Fruit fly (Drosophila melanogaster) whole organism, embryonic: ENCODE data around the gene CG33721.

Experiments
- BEAF-32 ChIP-seq: fragments of 200-800 bp; sonication (Bioruptor generic); optimal IDR thresholded peaks from 3 replicates; lab custom pipeline; 2017; ENCODE audit warnings: missing biosample characterization, missing genetic modification characterization, mild to moderate bottlenecking, moderate library complexity, missing genetic modification reagents
- Blimp-1 ChIP-seq: fragments of 200-800 bp; sonication (Bioruptor generic); optimal IDR thresholded peaks from 3 replicates; lab custom pipeline; 2018; ENCODE audit warnings: missing biosample characterization, missing genetic modification characterization, mild to moderate bottlenecking, moderate library complexity, missing genetic modification reagents
- CG11456 ChIP-seq: fragments of 200-800 bp; sonication (Bioruptor generic); IDR thresholded peaks from 3 replicates; pipeline ENCODE4 v1.3.6; 2022; ENCODE audit warnings: missing biosample characterization, missing genetic modification characterization
- CG11560 ChIP-seq: fragments of 200-800 bp; sonication (Bioruptor generic); IDR thresholded peaks from 3 replicates; pipeline ENCODE4 v1.3.6; 2022; ENCODE audit warnings: missing biosample characterization, missing genetic modification characterization
- CG12219 ChIP-seq: fragments of 200-800 bp; sonication (Bioruptor generic); optimal IDR thresholded peaks from 3 replicates; lab custom pipeline; 2018; ENCODE audit warnings: missing biosample characterization, mild to moderate bottlenecking, missing genetic modification characterization
- CG12744 ChIP-seq: fragments of 200-800 bp; sonication (Bioruptor generic); optimal IDR thresholded peaks from 2 replicates; lab custom pipeline; 2016; ENCODE audit warnings: missing biosample characterization, missing genetic modification characterization
- CG12769 ChIP-seq: fragments of 200-800 bp; sonication (Bioruptor generic); optimal IDR thresholded peaks from 2 replicates; lab custom pipeline; 2019; ENCODE audit warnings: missing biosample characterization, mild to moderate bottlenecking, missing genetic modification characterization, moderate library complexity
- CG1603 ChIP-seq: fragments of 200-800 bp; sonication (Bioruptor generic); optimal IDR thresholded peaks from 2 replicates; lab custom pipeline; 2019; ENCODE audit warnings: missing biosample characterization, mild to moderate bottlenecking, missing genetic modification characterization, moderate library complexity
- CG18262 ChIP-seq: fragments of 200-800 bp; optimal IDR thresholded peaks from 3 replicates; lab custom pipeline; 2019; ENCODE audit warnings: missing biosample characterization, mild to moderate bottlenecking, missing genetic modification characterization, moderate library complexity
- CG2889 ChIP-seq: fragments of 200-800 bp; sonication (Bioruptor generic); IDR thresholded peaks from 3 replicates; pipeline ENCODE4 v1.3.6; 2022; ENCODE audit warnings: missing biosample characterization, missing genetic modification characterization
- CG30403 ChIP-seq: fragments of 200-800 bp; sonication (Bioruptor generic); optimal IDR thresholded peaks from 3 replicates; lab custom pipeline; 2016; ENCODE audit warnings: missing biosample characterization, missing genetic modification characterization
- CG33213 ChIP-seq: fragments of 200-800 bp; sonication (Bioruptor generic); optimal IDR thresholded peaks from 3 replicates; lab custom pipeline; 2016; ENCODE audit warnings: missing biosample characterization, missing genetic modification characterization
- CG3726 ChIP-seq: fragments of 200-800 bp; sonication (Bioruptor generic); IDR thresholded peaks from 3 replicates; pipeline ENCODE4, ENCODE4 v1.3.6; 2022; ENCODE audit warnings: missing biosample characterization, missing genetic modification characterization
- CG3995 ChIP-seq: fragments of 200-800 bp; sonication (Bioruptor generic); optimal IDR thresholded peaks from 3 replicates; lab custom pipeline; 2016; ENCODE audit warnings: missing biosample characterization, missing genetic modification characterization
- CG4282 ChIP-seq: fragments of 200-800 bp; sonication (Bioruptor generic); optimal IDR thresholded peaks from 2 replicates; lab custom pipeline; 2016; ENCODE audit warnings: missing biosample characterization, missing genetic modification characterization
- CG4424 ChIP-seq: fragments of 200-800 bp; sonication (Bioruptor generic); optimal IDR thresholded peaks from 3 replicates; lab custom pipeline; 2016; ENCODE audit warnings: missing biosample characterization, missing genetic modification characterization
- CG6254 ChIP-seq: fragments of 200-800 bp; sonication (Bioruptor generic); optimal IDR thresholded peaks from 3 replicates; lab custom pipeline; 2017; ENCODE audit warnings: mild to moderate bottlenecking, missing biosample characterization, missing genetic modification reagents, missing genetic modification characterization
- CG7745 ChIP-seq: fragments of 200-800 bp; sonication (Bioruptor generic); optimal IDR thresholded peaks from 2 replicates; lab custom pipeline; 2018; ENCODE audit warnings: missing biosample characterization, mild to moderate bottlenecking, missing genetic modification characterization, moderate library complexity
- CG7839 ChIP-seq: fragments of 200-800 bp; sonication (Bioruptor generic); optimal IDR thresholded peaks from 3 replicates; lab custom pipeline; 2018; ENCODE audit warnings: missing biosample characterization, mild to moderate bottlenecking, missing genetic modification characterization, moderate library complexity
- CG7963 ChIP-seq: fragments of 200-800 bp; sonication (Bioruptor generic); IDR thresholded peaks from 3 replicates; pipeline ENCODE4 v1.3.6; 2022; ENCODE audit warnings: missing biosample characterization, missing genetic modification characterization; ENCODE audit not compliant: partially characterized antibody
- CG9797 ChIP-seq: fragments of 200-800 bp; sonication (Bioruptor generic); optimal IDR thresholded peaks from 3 replicates; lab custom pipeline; 2018; ENCODE audit warnings: missing biosample characterization, mild to moderate bottlenecking, missing genetic modification characterization
- E2f2 ChIP-seq: fragments of 200-800 bp; sonication (Bioruptor generic); IDR thresholded peaks from 2 replicates; pipeline ENCODE4 v1.3.6; 2022; ENCODE audit warnings: missing biosample characterization, missing genetic modification characterization
- Hmr ChIP-seq: fragments of 200-800 bp; sonication (Bioruptor generic); optimal IDR thresholded peaks from 3 replicates; lab custom pipeline; 2017; ENCODE audit warnings: mild to moderate bottlenecking, missing biosample characterization, missing genetic modification reagents, missing genetic modification characterization
- Hr51 ChIP-seq, 2 experiments: fragments of 200-800 bp; sonication (Bioruptor generic); optimal IDR thresholded peaks; 2 replicates in 1 of 2; 3 replicates in 1 of 2; lab custom pipeline; 2016 to 2018; ENCODE audit warnings: missing biosample characterization in 2 of 2, missing genetic modification characterization in 2 of 2, mild to moderate bottlenecking in 1 of 2, moderate library complexity in 1 of 2
- Mad ChIP-seq: fragments of 200-800 bp; sonication (Bioruptor generic); optimal IDR thresholded peaks from 2 replicates; lab custom pipeline; 2016; ENCODE audit warnings: missing biosample characterization, missing genetic modification characterization
- NFAT ChIP-seq: fragments of 200-800 bp; sonication (Bioruptor generic); IDR thresholded peaks from 2 replicates; pipeline ENCODE4 v1.3.6; 2022; ENCODE audit warnings: missing biosample characterization, missing genetic modification characterization
- Oaz ChIP-seq: fragments of 200-800 bp; sonication (Bioruptor generic); IDR thresholded peaks from 2 replicates; pipeline ENCODE4 v1.3.6; 2022; ENCODE audit warnings: missing biosample characterization, missing genetic modification characterization
- Opbp ChIP-seq: fragments of 200-800 bp; sonication (Bioruptor generic); IDR thresholded peaks from 3 replicates; pipeline ENCODE4 v1.3.6; 2022; ENCODE audit warnings: missing biosample characterization, missing genetic modification characterization; ENCODE audit not compliant: partially characterized antibody
- Pdp1 ChIP-seq, 2 experiments: fragments of 200-800 bp; sonication (Bioruptor generic); optimal IDR thresholded peaks; 3 replicates each; lab custom pipeline; 2016; ENCODE audit warnings: missing biosample characterization in 2 of 2, missing genetic modification characterization in 2 of 2, mild to moderate bottlenecking in 1 of 2, moderate library complexity in 1 of 2
- Scr ChIP-seq: fragments of 200-800 bp; sonication (Bioruptor generic); IDR thresholded peaks from 2 replicates; pipeline ENCODE4 v1.3.6; 2022; ENCODE audit warnings: missing biosample characterization, missing genetic modification characterization; ENCODE audit not compliant: partially characterized antibody
- Six4 ChIP-seq: fragments of 200-800 bp; sonication (Bioruptor generic); optimal IDR thresholded peaks from 2 replicates; lab custom pipeline; 2016; ENCODE audit warnings: missing biosample characterization, missing genetic modification characterization
- Sry-δ ChIP-seq: fragments of 200-800 bp; sonication (Bioruptor generic); optimal IDR thresholded peaks from 2 replicates; lab custom pipeline; 2016; ENCODE audit warnings: missing biosample characterization, missing genetic modification characterization
- Ssrp ChIP-seq: fragments of 200-800 bp; sonication (Bioruptor generic); optimal IDR thresholded peaks from 2 replicates; lab custom pipeline; 2018; ENCODE audit warnings: missing biosample characterization, mild to moderate bottlenecking, missing genetic modification characterization, moderate library complexity
- TFAM ChIP-seq: fragments of 200-800 bp; sonication (Bioruptor generic); optimal IDR thresholded peaks from 2 replicates; lab custom pipeline; 2017; ENCODE audit warnings: missing biosample characterization, missing genetic modification characterization, inconsistent platforms
- Taf1 ChIP-seq: fragments of 200-800 bp; sonication (Bioruptor generic); IDR thresholded peaks from 2 replicates; pipeline ENCODE4 v1.3.6; 2022; ENCODE audit warnings: missing biosample characterization, missing genetic modification characterization
- Xbp1 ChIP-seq: fragments of 200-800 bp; sonication (Bioruptor generic); optimal IDR thresholded peaks from 3 replicates; lab custom pipeline; 2016; ENCODE audit warnings: missing biosample characterization, mild to moderate bottlenecking, missing genetic modification characterization
- cas ChIP-seq: fragments of 200-800 bp; sonication (Bioruptor generic); IDR thresholded peaks from 2 replicates; pipeline ENCODE4 v1.3.6; 2022; ENCODE audit warnings: missing biosample characterization, missing genetic modification characterization
- caup ChIP-seq: fragments of 200-800 bp; sonication (Bioruptor generic); optimal IDR thresholded peaks from 3 replicates; lab custom pipeline; 2017; ENCODE audit warnings: missing biosample characterization, mild to moderate bottlenecking, missing genetic modification characterization, moderate library complexity; ENCODE audit not compliant: severe bottlenecking
- fd96Cb ChIP-seq: fragments of 200-800 bp; sonication (Bioruptor generic); optimal IDR thresholded peaks from 2 replicates; lab custom pipeline; 2018; ENCODE audit warnings: missing biosample characterization, mild to moderate bottlenecking, missing genetic modification characterization, moderate library complexity
- gce ChIP-seq: fragments of 200-800 bp; sonication (Bioruptor generic); IDR thresholded peaks from 3 replicates; pipeline ENCODE4 v1.3.6; 2022; ENCODE audit warnings: missing biosample characterization, missing genetic modification characterization
- jigr1 ChIP-seq: fragments of 200-800 bp; sonication (Bioruptor generic); IDR thresholded peaks from 3 replicates; pipeline ENCODE4 v1.3.6; 2022; ENCODE audit warnings: missing biosample characterization, missing genetic modification characterization
- mirr ChIP-seq: fragments of 200-800 bp; sonication (Bioruptor generic); optimal IDR thresholded peaks from 3 replicates; lab custom pipeline; 2018; ENCODE audit warnings: missing biosample characterization, mild to moderate bottlenecking, missing genetic modification characterization
- pita ChIP-seq: fragments of 200-800 bp; sonication (Bioruptor generic); optimal IDR thresholded peaks from 2 replicates; lab custom pipeline; 2017; ENCODE audit warnings: missing biosample characterization, mild to moderate bottlenecking, missing genetic modification characterization
- pros ChIP-seq: fragments of 200-800 bp; sonication (Bioruptor generic); optimal IDR thresholded peaks from 3 replicates; lab custom pipeline; 2019; ENCODE audit warnings: missing biosample characterization, mild to moderate bottlenecking, missing genetic modification characterization, moderate library complexity
- sens-2 ChIP-seq: fragments of 200-800 bp; sonication (Bioruptor generic); IDR thresholded peaks from 2 replicates; pipeline ENCODE4 v1.3.6; 2022; ENCODE audit warnings: missing biosample characterization, missing genetic modification characterization
- slbo ChIP-seq: fragments of 200-800 bp; sonication (Bioruptor generic); IDR thresholded peaks from 2 replicates; pipeline ENCODE4 v1.3.6; 2022; ENCODE audit warnings: missing biosample characterization, missing genetic modification characterization
- sob ChIP-seq: fragments of 200-800 bp; sonication (Bioruptor generic); IDR thresholded peaks from 2 replicates; pipeline ENCODE4 v1.3.6; 2022; ENCODE audit warnings: missing biosample characterization, missing genetic modification characterization
- sqz ChIP-seq: fragments of 200-800 bp; sonication (Bioruptor generic); optimal IDR thresholded peaks from 3 replicates; lab custom pipeline; 2018; ENCODE audit warnings: missing biosample characterization, mild to moderate bottlenecking, missing genetic modification characterization

The CG33721 gene

DNA sequence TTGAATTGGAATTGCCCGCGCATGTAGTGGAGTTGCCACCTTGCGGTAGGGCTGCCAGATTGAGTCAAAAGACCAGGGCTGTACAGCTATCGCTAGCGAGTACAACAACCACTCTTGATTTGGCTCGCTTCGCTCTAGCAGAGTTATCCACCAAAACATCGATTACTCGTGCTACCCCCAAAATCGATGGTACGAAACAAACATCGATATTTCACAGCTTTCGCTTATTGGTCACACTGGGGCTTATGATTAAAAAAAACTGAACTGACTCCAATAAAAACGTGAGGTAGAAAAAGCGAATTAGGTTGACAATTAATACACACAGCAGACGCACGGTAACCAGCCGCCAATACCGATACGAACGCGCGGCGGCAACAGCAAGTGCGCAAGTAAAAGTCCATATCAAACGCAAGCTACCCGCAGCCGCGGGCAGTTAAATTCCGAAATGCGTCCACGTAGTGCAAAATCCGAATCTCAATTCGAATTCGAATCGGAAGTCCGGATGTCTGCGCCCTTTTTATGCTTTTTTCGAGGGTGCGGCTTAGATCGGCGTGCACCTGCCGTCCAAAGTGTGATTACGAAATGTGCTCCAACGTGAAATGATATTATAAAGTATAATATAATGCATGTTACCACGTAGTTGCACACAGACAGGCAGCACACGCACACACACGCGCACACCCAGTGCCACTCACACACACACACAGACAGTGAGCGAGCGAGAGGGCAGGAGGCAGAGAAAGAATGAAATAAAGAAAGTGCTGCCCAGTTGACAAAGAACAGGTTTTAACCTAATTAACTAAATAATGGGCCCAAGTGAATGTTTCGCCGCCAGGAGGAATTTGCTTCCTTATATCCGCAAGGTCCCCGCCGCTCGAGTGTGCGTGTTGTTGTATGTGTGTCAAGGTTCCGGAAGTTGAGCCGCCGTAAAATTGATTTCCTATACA is 25.9 kb downstream of the CG33721 start, which contains the start of gene Sar1 (continued):
- TF ChIP-seq CG12769 (tag; lab: Kevin White, UChicago) (peak; percentile 55), Sry-δ (GFP tag; lab: Kevin White, UChicago) (peak; percentile 92), E2f2 (GFP tag; lab: Robert Waterston, UW) (peak; percentile 100), sqz (GFP tag; lab: Kevin White, UChicago) (peak; percentile 91), cas (GFP tag; lab: Robert Waterston, UW) (no peak), CG33213 (GFP tag; lab: Kevin White, UChicago) (peak; percentile 91), gce (GFP tag; lab: Robert Waterston, UW) (peak; percentile 23; the same call in 1 of the 3 replicates), CG18262 (tag; lab: Kevin White, UChicago) (no peak), fd96Cb (tag; lab: Kevin White, UChicago) (no peak), caup (GFP tag; lab: Kevin White, UChicago) (peak; percentile 22), slbo (GFP tag; lab: Robert Waterston, UW) (peak; percentile 67), CG1603 (tag; lab: Kevin White, UChicago) (peak; percentile 92), Six4 (no peak), Xbp1 (GFP tag; lab: Kevin White, UChicago) (peak; percentile 46), Mad (GFP tag; lab: Kevin White, UChicago) (peak; percentile 63), CG11456 (peak; percentile 69; the same call in 2 of the 3 replicates), Hmr (GFP tag; lab: Kevin White, UChicago) (peak; percentile 86), Ssrp (no peak), CG2889 (GFP tag; lab: Robert Waterston, UW) (no peak), sob (GFP tag; lab: Robert Waterston, UW) (peak; percentile 57; the same call in 1 of the 2 replicates), CG7963 (peak; percentile 78), CG3995 (GFP tag; lab: Kevin White, UChicago) (no peak), CG30403 (GFP tag; lab: Kevin White, UChicago) (peak; percentile 6), CG4282 (peak; percentile 19), pita (GFP tag; lab: Kevin White, UChicago) (peak; percentile 97), pros (GFP tag; lab: Kevin White, UChicago) (no peak), sens-2 (GFP tag; lab: Robert Waterston, UW) (no peak), CG7745 (no peak), CG6254 (peak; percentile 16), CG12744 (GFP tag; lab: Kevin White, UChicago) (no peak), jigr1 (GFP tag; lab: Robert Waterston, UW) (no peak), NFAT (GFP tag; lab: Robert Waterston, UW) (peak; percentile 61), TFAM (GFP tag; lab: Kevin White, UChicago) (no peak), BEAF-32 (GFP tag; lab: Kevin White, UChicago) (peak; percentile 99), Opbp (GFP tag; lab: Robert Waterston, UW) (peak; percentile 97), Blimp-1 (GFP tag; lab: Kevin White, UChicago) (peak; percentile 11), CG3726 (GFP tag; lab: Robert Waterston, UW) (no peak), Scr (GFP tag; lab: Robert Waterston, UW) (peak; percentile 90), CG12219 (GFP tag; lab: Kevin White, UChicago) (no peak), Oaz (GFP tag; lab: Robert Waterston, UW) (no peak), Taf1 (GFP tag; lab: Robert Waterston, UW) (no peak), CG9797 (GFP tag; lab: Kevin White, UChicago) (peak; percentile 98), Hr51 (GFP tag; optimal IDR thresholded peaks at IDR 0.05; lab: Kevin White, UChicago) (peak in 1 of 2 experiments; percentile 32), CG4424 (GFP tag; lab: Kevin White, UChicago) (no peak), mirr (GFP tag; lab: Kevin White, UChicago) (no peak), CG11560 (peak; percentile 89), CG7839 (tag; lab: Kevin White, UChicago) (peak; percentile 24), Pdp1 (GFP tag; optimal IDR thresholded peaks at IDR 0.05; lab: Kevin White, UChicago) (peak in 1 of 2 experiments; percentile 59)
